Fruit fly (Drosophila melanogaster): Measurements from ENCODE around the gene Cda5.
A peak's percentile ranks its signal among the peaks of the same experiment; 100 is the strongest.

Gene Cda5

dm6 chr2L:87255-87723, 22.1 kb upstream of the Cda5 start, which contains the start of gene net:
Gene net, minus strand, starts transcription at chr2L:87387.
- TF ChIP-seq noc (tag; optimal IDR thresholded peaks at IDR 0.05), result peak; percentile 82

dm6 chr2L:85701-86100, 20.5 kb upstream of the Cda5 start:
- no peak for TF ChIP-seq noc (tag; optimal IDR thresholded peaks at IDR 0.05)

dm6 chr2L:85099-85498, 19.9 kb upstream of the Cda5 start:
- TF ChIP-seq noc (tag; optimal IDR thresholded peaks at IDR 0.05), result peak; percentile 66

dm6 chr2L:82080-82479, 16.9 kb upstream of the Cda5 start:
- TF ChIP-seq noc (tag; optimal IDR thresholded peaks at IDR 0.05), result no peak

- TF ChIP-seq noc (tag; optimal IDR thresholded peaks at IDR 0.05), result peak; percentile 46
Measured at dm6 chr2L:81198-81597, 16.0 kb upstream of the Cda5 start.

- TF ChIP-seq noc (tag; optimal IDR thresholded peaks at IDR 0.05), result no peak
Measured at dm6 chr2L:78828-79227, 13.6 kb upstream of the Cda5 start.

- no peak for TF ChIP-seq noc (tag; optimal IDR thresholded peaks at IDR 0.05)
Measured at dm6 chr2L:76048-76447, 10.8 kb upstream of the Cda5 start, which contains the start of gene CG11374. Gene CG11374, plus strand, starts transcription at chr2L:76348.

- no peak for TF ChIP-seq noc (tag; optimal IDR thresholded peaks at IDR 0.05)
Measured at dm6 chr2L:73760-74388, 8.7 kb upstream of the Cda5 start.

dm6 chr2L:72752-73435, 7.7 kb upstream of the Cda5 start:
- peak; percentile 9 for TF ChIP-seq noc (tag; optimal IDR thresholded peaks at IDR 0.05)

dm6 chr2L:71869-72751, 6.9 kb upstream of the Cda5 start:
- TF ChIP-seq noc (tag; optimal IDR thresholded peaks at IDR 0.05), result peak; percentile 50

dm6 chr2L:71457-71856, 6.3 kb upstream of the Cda5 start, which contains the start of gene galectin:
Gene galectin, plus strand, starts transcription at chr2L:71757.
- no peak for TF ChIP-seq noc (tag; optimal IDR thresholded peaks at IDR 0.05)

dm6 chr2L:69560-69959, 4.4 kb upstream of the Cda5 start:
- no peak for TF ChIP-seq noc (tag; optimal IDR thresholded peaks at IDR 0.05)

dm6 chr2L:67279-67657, 2.1 kb upstream of the Cda5 start:
- TF ChIP-seq noc (tag; optimal IDR thresholded peaks at IDR 0.05), result no peak

dm6 chr2L:66369-67278, 1.4 kb upstream of the Cda5 start, which contains the start of gene dbr:
Gene dbr, plus strand, starts transcription at chr2L:66482.
- peak; percentile 4 for TF ChIP-seq noc (tag; optimal IDR thresholded peaks at IDR 0.05)

- TF ChIP-seq noc (tag; optimal IDR thresholded peaks at IDR 0.05), result no peak
Measured at dm6 chr2L:59058-59603, 6.1 kb downstream of the Cda5 start.
